Worm (Caenorhabditis elegans) whole organism, L1 larva: Measurements from ENCODE around the gene C02F5.3.

ENCODE experiments used
- C04F5.9 ChIP-seq: sonication (generic microtip); optimal IDR thresholded peaks from 2 replicates; lab custom pipeline; 2016; ENCODE audit warnings: missing genetic modification characterization, missing compliant biosample characterization
- Y116A8C.19 ChIP-seq: sonication (generic microtip); optimal IDR thresholded peaks from 2 replicates; lab custom pipeline; 2016; ENCODE audit warnings: missing compliant biosample characterization, missing genetic modification characterization, borderline replicate concordance
- alr-1 ChIP-seq: fragments of 200-800 bp; sonication (Bioruptor generic); optimal IDR thresholded peaks from 2 replicates; lab custom pipeline; 2018; ENCODE audit warnings: borderline replicate concordance, mild to moderate bottlenecking, missing genetic modification characterization, missing compliant biosample characterization
- aly-2 ChIP-seq: fragments of 150-350 bp; optimal IDR thresholded peaks from 2 replicates; lab custom pipeline; 2014; ENCODE audit warnings: missing biosample characterization, missing genetic modification characterization
- ama-1 ChIP-seq: fragments of 150-350 bp; optimal IDR thresholded peaks from 2 replicates; lab custom pipeline; 2014
- blmp-1 ChIP-seq: fragments of 150-350 bp; optimal IDR thresholded peaks from 2 replicates; lab custom pipeline; 2014; ENCODE audit warnings: missing biosample characterization, missing genetic modification characterization
- ceh-8 ChIP-seq: fragments of 200-800 bp; sonication (Bioruptor generic); optimal IDR thresholded peaks from 2 replicates; lab custom pipeline; 2018; ENCODE audit warnings: mild to moderate bottlenecking, missing genetic modification characterization, moderate library complexity, missing compliant biosample characterization
- ceh-82 ChIP-seq, 3 experiments: fragments of 150-350 bp in 1 of 3; sonication (generic microtip) in 2 of 3; optimal IDR thresholded peaks; 2 replicates each; lab custom pipeline; 2014 to 2017; ENCODE audit warnings: missing biosample characterization in 3 of 3, missing genetic modification characterization in 3 of 3
- ceh-88 ChIP-seq: fragments of 200-800 bp; sonication (Bioruptor generic); IDR thresholded peaks from 2 replicates; pipeline ENCODE4 v1.3.6; 2022; ENCODE audit warnings: missing genetic modification characterization, missing compliant biosample characterization
- ceh-90 ChIP-seq: sonication (generic microtip); optimal IDR thresholded peaks from 2 replicates; lab custom pipeline; 2016; ENCODE audit warnings: missing genetic modification characterization, missing compliant biosample characterization
- dpl-1 ChIP-seq, 3 experiments: fragments of 150-350 bp in 2 of 3; sonication (generic microtip) in 1 of 3; optimal IDR thresholded peaks; 2 replicates each; lab custom pipeline; 2014 to 2017; ENCODE audit warnings: missing biosample characterization in 3 of 3, missing genetic modification characterization in 3 of 3, missing genetic modification reagents in 3 of 3
- efl-1 ChIP-seq, 4 experiments: fragments of 150-350 bp; optimal IDR thresholded peaks in 3 of 4; peaks in 1 of 4; 1 replicate in 1 of 4; 2 replicates in 3 of 4; lab custom pipeline; 2014; ENCODE audit warnings: missing biosample characterization in 2 of 4, missing genetic modification characterization in 2 of 4, missing genetic modification reagents in 2 of 4
- egl-13 ChIP-seq: sonication (generic microtip); optimal IDR thresholded peaks from 2 replicates; lab custom pipeline; 2016; ENCODE audit warnings: missing genotype, missing genetic modification reagents, missing genetic modification characterization, missing compliant biosample characterization
- elt-2 ChIP-seq: sonication (generic microtip); optimal IDR thresholded peaks from 2 replicates; lab custom pipeline; 2016; ENCODE audit warnings: missing genetic modification characterization, mild to moderate bottlenecking, inconsistent platforms, missing compliant biosample characterization, missing genetic modification reagents
- fkh-10 ChIP-seq: sonication (generic microtip); optimal IDR thresholded peaks from 2 replicates; lab custom pipeline; 2017; ENCODE audit warnings: missing biosample characterization, missing genetic modification reagents, missing genetic modification characterization
- fkh-8 ChIP-seq: sonication (generic microtip); optimal IDR thresholded peaks from 2 replicates; lab custom pipeline; 2016; ENCODE audit warnings: mild to moderate bottlenecking, missing genetic modification characterization, missing compliant biosample characterization
- fos-1 ChIP-seq: fragments of 150-350 bp; optimal IDR thresholded peaks from 2 replicates; lab custom pipeline; 2014; ENCODE audit warnings: missing biosample characterization, missing genetic modification characterization
- irx-1 ChIP-seq: sonication (generic microtip); optimal IDR thresholded peaks from 2 replicates; lab custom pipeline; 2016; ENCODE audit warnings: missing genetic modification characterization, missing compliant biosample characterization
- isw-1 ChIP-seq: fragments of 200-800 bp; sonication (Bioruptor generic); IDR thresholded peaks from 2 replicates; pipeline ENCODE4 v1.3.6; 2022; ENCODE audit warnings: missing genetic modification characterization, missing compliant biosample characterization
- lin-13 ChIP-seq: fragments of 150-350 bp; optimal IDR thresholded peaks from 2 replicates; lab custom pipeline; 2014; ENCODE audit warnings: missing biosample characterization, missing genetic modification reagents, missing genetic modification characterization
- lin-35 ChIP-seq, 2 experiments: fragments of 150-350 bp; optimal IDR thresholded peaks; 2 replicates each; lab custom pipeline; 2014; ENCODE audit warnings: missing biosample characterization in 2 of 2, missing genetic modification characterization in 2 of 2, missing genetic modification reagents in 2 of 2
- lin-39 ChIP-seq: fragments of 150-350 bp; optimal IDR thresholded peaks from 2 replicates; lab custom pipeline; 2014; ENCODE audit warnings: missing biosample characterization, missing genetic modification reagents, missing genetic modification characterization
- lsy-2 ChIP-seq, 2 experiments: fragments of 150-350 bp; optimal IDR thresholded peaks; 2 replicates each; lab custom pipeline; 2014; ENCODE audit warnings: missing biosample characterization in 2 of 2, missing genetic modification characterization in 2 of 2
- mdl-1 ChIP-seq, 2 experiments: fragments of 150-350 bp; optimal IDR thresholded peaks; 2 replicates each; lab custom pipeline; 2014 to 2017; ENCODE audit warnings: missing biosample characterization in 2 of 2, missing genetic modification characterization in 2 of 2, inconsistent platforms in 1 of 2
- mep-1 ChIP-seq: fragments of 150-350 bp; optimal IDR thresholded peaks from 2 replicates; lab custom pipeline; 2014; ENCODE audit warnings: missing biosample characterization, missing genetic modification characterization
- nhr-12 ChIP-seq: sonication (generic microtip); optimal IDR thresholded peaks from 2 replicates; lab custom pipeline; 2017; ENCODE audit warnings: missing biosample characterization, missing genetic modification characterization
- nhr-19 ChIP-seq: fragments of 200-800 bp; sonication (Bioruptor generic); conservative IDR thresholded peaks from 2 replicates; pipeline ENCODE4 v1.3.6; 2022; ENCODE audit warnings: missing genetic modification characterization, missing compliant biosample characterization
- nhr-20 ChIP-seq: sonication (generic microtip); optimal IDR thresholded peaks from 2 replicates; lab custom pipeline; 2016; ENCODE audit warnings: mild to moderate bottlenecking, missing genetic modification characterization, missing compliant biosample characterization
- nhr-237 ChIP-seq: fragments of 150-350 bp; optimal IDR thresholded peaks from 2 replicates; lab custom pipeline; 2014; ENCODE audit warnings: missing biosample characterization, missing genetic modification characterization
- nhr-28 ChIP-seq: fragments of 150-350 bp; optimal IDR thresholded peaks from 2 replicates; lab custom pipeline; 2014; ENCODE audit warnings: missing biosample characterization, missing genetic modification characterization
- nhr-47 ChIP-seq: sonication (generic microtip); optimal IDR thresholded peaks from 2 replicates; lab custom pipeline; 2016; ENCODE audit warnings: mild to moderate bottlenecking, missing genetic modification characterization, moderate library complexity, missing compliant biosample characterization
- nhr-71 ChIP-seq: sonication (generic microtip); optimal IDR thresholded peaks from 2 replicates; lab custom pipeline; 2016; ENCODE audit warnings: mild to moderate bottlenecking, missing genetic modification characterization, moderate library complexity, missing compliant biosample characterization
- nhr-84 ChIP-seq: sonication (generic microtip); optimal IDR thresholded peaks from 2 replicates; lab custom pipeline; 2017; ENCODE audit warnings: missing biosample characterization, missing genetic modification characterization
- nhr-85 ChIP-seq: sonication (generic microtip); peaks from one replicate; lab custom pipeline; 2016; ENCODE audit warnings: missing genetic modification characterization, inconsistent platforms, missing compliant biosample characterization
- pag-3 ChIP-seq: sonication (generic microtip); optimal IDR thresholded peaks from 2 replicates; lab custom pipeline; 2017; ENCODE audit warnings: missing genetic modification characterization, mild to moderate bottlenecking, missing compliant biosample characterization, antibody characterized with exemption, borderline replicate concordance; ENCODE audit not compliant: insufficient read depth
- pax-3 ChIP-seq: fragments of 200-800 bp; sonication (Bioruptor generic); optimal IDR thresholded peaks from 2 replicates; lab custom pipeline; 2018; ENCODE audit warnings: mild to moderate bottlenecking, missing genetic modification characterization, moderate library complexity, missing compliant biosample characterization
- pqm-1 ChIP-seq: sonication (generic microtip); optimal IDR thresholded peaks from 3 replicates; lab custom pipeline; 2017; ENCODE audit warnings: missing biosample characterization, missing genetic modification characterization
- skn-1 ChIP-seq: fragments of 150-350 bp; optimal IDR thresholded peaks from 2 replicates; lab custom pipeline; 2014; ENCODE audit warnings: missing biosample characterization, missing genetic modification characterization
- snpc-4 ChIP-seq: fragments of 150-350 bp; optimal IDR thresholded peaks from 2 replicates; lab custom pipeline; 2014; ENCODE audit warnings: missing biosample characterization, missing genetic modification characterization
- swsn-7 ChIP-seq: sonication (generic microtip); optimal IDR thresholded peaks from 2 replicates; lab custom pipeline; 2016; ENCODE audit warnings: missing genetic modification characterization, missing compliant biosample characterization
- tlp-1 ChIP-seq: fragments of 150-350 bp; optimal IDR thresholded peaks from 2 replicates; lab custom pipeline; 2014; ENCODE audit warnings: missing biosample characterization, missing genetic modification characterization
- unc-130 ChIP-seq: fragments of 150-350 bp; optimal IDR thresholded peaks from 2 replicates; lab custom pipeline; 2017; ENCODE audit warnings: missing biosample characterization, missing genetic modification characterization, inconsistent platforms
- unc-62 ChIP-seq: fragments of 150-350 bp; optimal IDR thresholded peaks from 2 replicates; lab custom pipeline; 2014; ENCODE audit warnings: missing biosample characterization, missing genetic modification reagents, missing genetic modification characterization
- unc-86 ChIP-seq: sonication (generic microtip); optimal IDR thresholded peaks from 2 replicates; lab custom pipeline; 2016; ENCODE audit warnings: missing genetic modification characterization, missing compliant biosample characterization
- unc-98 ChIP-seq: fragments of 200-800 bp; sonication (Bioruptor generic); IDR thresholded peaks from 2 replicates; pipeline ENCODE4 v1.3.6; 2022; ENCODE audit warnings: missing genetic modification characterization, missing compliant biosample characterization
- vab-15 ChIP-seq: sonication (generic microtip); optimal IDR thresholded peaks from 2 replicates; lab custom pipeline; 2017; ENCODE audit warnings: missing genotype, mild to moderate bottlenecking, missing genetic modification characterization, missing compliant biosample characterization
- xbp-1 ChIP-seq: sonication (generic microtip); optimal IDR thresholded peaks from 2 replicates; lab custom pipeline; 2016; ENCODE audit warnings: missing genetic modification characterization, missing compliant biosample characterization
- zag-1 ChIP-seq: fragments of 150-350 bp; optimal IDR thresholded peaks from 2 replicates; lab custom pipeline; 2014; ENCODE audit warnings: missing biosample characterization, missing genetic modification characterization
- zip-4 ChIP-seq: fragments of 200-800 bp; sonication (Bioruptor generic); optimal IDR thresholded peaks from 2 replicates; lab custom pipeline; 2018; ENCODE audit warnings: mild to moderate bottlenecking, missing genetic modification characterization, moderate library complexity, missing compliant biosample characterization
- ztf-4 ChIP-seq: fragments of 150-350 bp; optimal IDR thresholded peaks from 2 replicates; lab custom pipeline; 2014; ENCODE audit warnings: missing biosample characterization, missing genetic modification characterization

C02F5.3 gene

ce11 chrIII:8201760-8202159 is 43.9 kb upstream of the C02F5.3 start (continued):
- no peak for TF ChIP-seq tlp-1 (tag; lab: Kevin White, UChicago)
- TF ChIP-seq nhr-19 (GFP tag; lab: Robert Waterston, UW), result peak; percentile 49
- TF ChIP-seq nhr-12 (tag; lab: Kevin White, UChicago), result no peak
- TF ChIP-seq lin-35 (GFP tag; optimal IDR thresholded peaks at IDR 0.05; lab: Kevin White, UChicago), result peak in 1 of 2 experiments; percentile 51
- peak; percentile 31 for TF ChIP-seq isw-1 (GFP tag; lab: Robert Waterston, UW)
- TF ChIP-seq vab-15 (tag; lab: Kevin White, UChicago), result no peak
- TF ChIP-seq unc-130 (tag; lab: Kevin White, UChicago), result no peak
- no peak for TF ChIP-seq zag-1 (tag; lab: Kevin White, UChicago)
- no peak for TF ChIP-seq ceh-8
- peak; percentile 26 for TF ChIP-seq nhr-20
- peak; percentile 76 for TF ChIP-seq nhr-71 (tag; lab: Kevin White, UChicago)
- TF ChIP-seq ceh-88 (GFP tag; lab: Robert Waterston, UW), result no peak
- TF ChIP-seq snpc-4 (tag; lab: Kevin White, UChicago), result no peak
- peak; percentile 30 for TF ChIP-seq fkh-10
- TF ChIP-seq egl-13, result peak; percentile 58
- peak; percentile 42 for TF ChIP-seq skn-1 (tag; lab: Kevin White, UChicago)
- peak; percentile 46 to 48 for TF ChIP-seq efl-1 (optimal IDR thresholded peaks at IDR 0.05; lab: Kevin White, UChicago)
- peak; percentile 38 to 86 for TF ChIP-seq efl-1 (GFP tag; optimal IDR thresholded peaks at IDR 0.05 in 1 of 2; lab: Kevin White, UChicago)
- TF ChIP-seq mep-1 (tag; lab: Kevin White, UChicago), result peak; percentile 26
- no peak for TF ChIP-seq fos-1
- peak in 2 of 3 experiments; percentile 17 to 55 for TF ChIP-seq ceh-82 (tag; optimal IDR thresholded peaks at IDR 0.05; lab: Kevin White, UChicago)
- TF ChIP-seq zip-4 (GFP tag; lab: Kevin White, UChicago), result no peak
- no peak for TF ChIP-seq blmp-1
- peak; percentile 42 for TF ChIP-seq pax-3 (tag; lab: Kevin White, UChicago)
- TF ChIP-seq unc-98 (GFP tag; lab: Robert Waterston, UW), result 0 out of 2 replicates have a peak, but pooled peaks have one; percentile 10
- no peak for TF ChIP-seq irx-1
- TF ChIP-seq nhr-84 (tag; lab: Kevin White, UChicago), result no peak
- TF ChIP-seq aly-2 (tag; lab: Kevin White, UChicago), result no peak
- peak; percentile 56 for TF ChIP-seq swsn-7
- no peak for TF ChIP-seq nhr-85 (tag; lab: Kevin White, UChicago)
- no peak for TF ChIP-seq nhr-47 (tag; lab: Kevin White, UChicago)
- TF ChIP-seq xbp-1 (tag; lab: Kevin White, UChicago), result peak; percentile 3
- TF ChIP-seq unc-62 (GFP tag; lab: Kevin White, UChicago), result no peak
- TF ChIP-seq nhr-28 (tag; lab: Kevin White, UChicago), result no peak
- no peak for TF ChIP-seq alr-1
- no peak for TF ChIP-seq elt-2 (tag; lab: Kevin White, UChicago)
- TF ChIP-seq mdl-1 (tag; optimal IDR thresholded peaks at IDR 0.05; lab: Kevin White, UChicago), result no peak
- no peak for TF ChIP-seq pag-3 (tag; lab: Kevin White, UChicago)
- peak; percentile 60 for TF ChIP-seq unc-86 (tag; lab: Kevin White, UChicago)
- TF ChIP-seq ceh-90 (tag; lab: Kevin White, UChicago), result no peak
- peak; percentile 52 to 57 for TF ChIP-seq lsy-2 (tag; optimal IDR thresholded peaks at IDR 0.05; lab: Kevin White, UChicago)
- TF ChIP-seq C04F5.9 (tag; lab: Kevin White, UChicago), result no peak
- TF ChIP-seq fkh-8 (tag; lab: Kevin White, UChicago), result peak; percentile 79
- TF ChIP-seq ama-1, result no peak

ce11 chrIII:8202754-8203153 is 42.9 kb upstream of the C02F5.3 start, which contains the start of gene snb-5:
Gene snb-5 (plus strand): TSS chrIII:8203054.
- TF ChIP-seq lin-13 (GFP tag; lab: Kevin White, UChicago) (no peak), pqm-1 (no peak), Y116A8C.19 (tag; lab: Kevin White, UChicago) (no peak), nhr-237 (no peak), mdl-1 (tag; optimal IDR thresholded peaks at IDR 0.05; lab: Kevin White, UChicago) (no peak), unc-130 (tag; lab: Kevin White, UChicago) (no peak), swsn-7 (no peak), dpl-1 (GFP tag; optimal IDR thresholded peaks at IDR 0.05; lab: Kevin White, UChicago) (no peak), lin-39 (no peak), ztf-4 (tag; lab: Kevin White, UChicago) (no peak), unc-98 (GFP tag; lab: Robert Waterston, UW) (no peak), nhr-20 (no peak), fkh-8 (tag; lab: Kevin White, UChicago) (no peak)
